Fruit fly (Drosophila melanogaster) whole organism, embryonic: ENCODE measurements around the gene CG12992.

ENCODE experiments used
- Abd-B ChIP-seq: fragments of 200-800 bp; sonication (Bioruptor generic); optimal IDR thresholded peaks from 2 replicates; lab custom pipeline; 2018; ENCODE audit warnings: missing biosample characterization, mild to moderate bottlenecking, missing genetic modification characterization, moderate library complexity
- Aef1 ChIP-seq: fragments of 200-800 bp; sonication (Bioruptor generic); IDR thresholded peaks from 3 replicates; pipeline ENCODE4 v1.3.6; 2022; ENCODE audit warnings: missing biosample characterization, missing genetic modification characterization
- Blimp-1 ChIP-seq: fragments of 200-800 bp; sonication (Bioruptor generic); optimal IDR thresholded peaks from 3 replicates; lab custom pipeline; 2018; ENCODE audit warnings: missing biosample characterization, missing genetic modification characterization, mild to moderate bottlenecking, moderate library complexity, missing genetic modification reagents
- CG10274 ChIP-seq: fragments of 200-800 bp; sonication (Bioruptor generic); optimal IDR thresholded peaks from 3 replicates; lab custom pipeline; 2017; ENCODE audit warnings: missing biosample characterization, mild to moderate bottlenecking, missing genetic modification characterization
- CG10543 ChIP-seq: fragments of 200-800 bp; sonication (Bioruptor generic); optimal IDR thresholded peaks from 3 replicates; lab custom pipeline; 2017; ENCODE audit warnings: missing biosample characterization, mild to moderate bottlenecking, missing genetic modification characterization, moderate library complexity
- CG11398 ChIP-seq: fragments of 200-800 bp; sonication (Bioruptor generic); optimal IDR thresholded peaks from 2 replicates; lab custom pipeline; 2016; ENCODE audit warnings: missing biosample characterization, missing genetic modification characterization
- CG12942 ChIP-seq: fragments of 200-800 bp; sonication (Bioruptor generic); optimal IDR thresholded peaks from 3 replicates; lab custom pipeline; 2016; ENCODE audit warnings: missing biosample characterization, missing genetic modification characterization
- CG1529 ChIP-seq: fragments of 200-800 bp; sonication (Bioruptor generic); optimal IDR thresholded peaks from 3 replicates; lab custom pipeline; 2018; ENCODE audit warnings: missing biosample characterization, missing genetic modification characterization
- CG15479 ChIP-seq: fragments of 200-800 bp; sonication (Bioruptor generic); optimal IDR thresholded peaks from 3 replicates; lab custom pipeline; 2019; ENCODE audit warnings: missing biosample characterization, mild to moderate bottlenecking, missing genetic modification characterization, moderate library complexity
- CG1603 ChIP-seq: fragments of 200-800 bp; sonication (Bioruptor generic); optimal IDR thresholded peaks from 2 replicates; lab custom pipeline; 2019; ENCODE audit warnings: missing biosample characterization, mild to moderate bottlenecking, missing genetic modification characterization, moderate library complexity
- CG1647 ChIP-seq: fragments of 200-800 bp; sonication (Bioruptor generic); optimal IDR thresholded peaks from 3 replicates; lab custom pipeline; 2016; ENCODE audit warnings: missing biosample characterization, missing genetic modification characterization
- CG16813 ChIP-seq: fragments of 200-800 bp; sonication (Bioruptor generic); IDR thresholded peaks from 3 replicates; pipeline ENCODE4 v1.3.6; 2022; ENCODE audit warnings: missing biosample characterization, missing genetic modification characterization; ENCODE audit not compliant: partially characterized antibody
- CG17186 ChIP-seq: fragments of 200-800 bp; sonication (Bioruptor generic); optimal IDR thresholded peaks from 3 replicates; lab custom pipeline; 2017; ENCODE audit warnings: missing biosample characterization, missing genetic modification reagents, missing genetic modification characterization
- CG17361 ChIP-seq: fragments of 200-800 bp; sonication (Bioruptor generic); IDR thresholded peaks from 3 replicates; pipeline ENCODE4 v1.3.6; 2022; ENCODE audit warnings: missing biosample characterization, missing genetic modification characterization
- CG17912 ChIP-seq: fragments of 200-800 bp; sonication (Bioruptor generic); optimal IDR thresholded peaks from 2 replicates; lab custom pipeline; 2018; ENCODE audit warnings: missing biosample characterization, mild to moderate bottlenecking, missing genetic modification characterization
- CG2116 ChIP-seq: fragments of 200-800 bp; sonication (Bioruptor generic); optimal IDR thresholded peaks from 3 replicates; lab custom pipeline; 2018; ENCODE audit warnings: missing biosample characterization, mild to moderate bottlenecking, missing genetic modification characterization
- CG2889 ChIP-seq: fragments of 200-800 bp; sonication (Bioruptor generic); IDR thresholded peaks from 3 replicates; pipeline ENCODE4 v1.3.6; 2022; ENCODE audit warnings: missing biosample characterization, missing genetic modification characterization
- CG3281 ChIP-seq: fragments of 200-800 bp; sonication (Bioruptor generic); optimal IDR thresholded peaks from 3 replicates; lab custom pipeline; 2017; ENCODE audit warnings: missing biosample characterization, mild to moderate bottlenecking, missing genetic modification characterization
- CG3407 ChIP-seq: fragments of 200-800 bp; sonication (Bioruptor generic); optimal IDR thresholded peaks from 2 replicates; lab custom pipeline; 2018; ENCODE audit warnings: missing biosample characterization, mild to moderate bottlenecking, missing genetic modification characterization
- CG3726 ChIP-seq: fragments of 200-800 bp; sonication (Bioruptor generic); IDR thresholded peaks from 3 replicates; pipeline ENCODE4, ENCODE4 v1.3.6; 2022; ENCODE audit warnings: missing biosample characterization, missing genetic modification characterization
- CG3838 ChIP-seq: fragments of 200-800 bp; sonication (Bioruptor generic); optimal IDR thresholded peaks from 3 replicates; lab custom pipeline; 2016; ENCODE audit warnings: missing biosample characterization, missing genetic modification characterization
- CG4282 ChIP-seq: fragments of 200-800 bp; sonication (Bioruptor generic); optimal IDR thresholded peaks from 2 replicates; lab custom pipeline; 2016; ENCODE audit warnings: missing biosample characterization, missing genetic modification characterization
- CG4617 ChIP-seq: fragments of 200-800 bp; sonication (Bioruptor generic); optimal IDR thresholded peaks from 3 replicates; lab custom pipeline; 2016; ENCODE audit warnings: missing biosample characterization, missing genetic modification characterization, borderline replicate concordance
- CG6175 ChIP-seq: fragments of 200-800 bp; sonication (Bioruptor generic); IDR thresholded peaks from 3 replicates; pipeline ENCODE4 v1.3.6; 2022; ENCODE audit warnings: missing biosample characterization, missing genetic modification characterization
- CG6654 ChIP-seq: fragments of 200-800 bp; sonication (Bioruptor generic); optimal IDR thresholded peaks from 2 replicates; lab custom pipeline; 2017; ENCODE audit warnings: missing biosample characterization, mild to moderate bottlenecking, missing genetic modification characterization
- CG6765 ChIP-seq: fragments of 200-800 bp; sonication (Bioruptor generic); optimal IDR thresholded peaks from 3 replicates; lab custom pipeline; 2017; ENCODE audit warnings: missing biosample characterization, mild to moderate bottlenecking, missing genetic modification characterization
- CrebB ChIP-seq: fragments of 200-800 bp; sonication (Bioruptor generic); optimal IDR thresholded peaks from 3 replicates; lab custom pipeline; 2018; ENCODE audit warnings: missing biosample characterization, mild to moderate bottlenecking, missing genetic modification characterization
- D19A ChIP-seq: fragments of 200-800 bp; optimal IDR thresholded peaks from 3 replicates; lab custom pipeline; 2019; ENCODE audit warnings: missing biosample characterization, mild to moderate bottlenecking, missing genetic modification characterization, moderate library complexity
- Fer2 ChIP-seq: fragments of 200-800 bp; sonication (Bioruptor generic); optimal IDR thresholded peaks from 2 replicates; lab custom pipeline; 2018; ENCODE audit warnings: missing biosample characterization, mild to moderate bottlenecking, missing genetic modification characterization, moderate library complexity
- Fer3 ChIP-seq: fragments of 200-800 bp; sonication (Bioruptor generic); optimal IDR thresholded peaks from 2 replicates; lab custom pipeline; 2018; ENCODE audit warnings: missing biosample characterization, mild to moderate bottlenecking, missing genetic modification characterization, moderate library complexity
- Hmx ChIP-seq: fragments of 200-800 bp; sonication (Bioruptor generic); optimal IDR thresholded peaks from 2 replicates; lab custom pipeline; 2016; ENCODE audit warnings: missing biosample characterization, missing genetic modification characterization
- MESR4 ChIP-seq: fragments of 200-800 bp; sonication (Bioruptor generic); optimal IDR thresholded peaks from 2 replicates; lab custom pipeline; 2018; ENCODE audit warnings: missing biosample characterization, mild to moderate bottlenecking, missing genetic modification characterization, moderate library complexity
- Nf-YC ChIP-seq: fragments of 200-800 bp; optimal IDR thresholded peaks from 3 replicates; lab custom pipeline; 2019; ENCODE audit warnings: missing biosample characterization, mild to moderate bottlenecking, missing genetic modification characterization, moderate library complexity
- Rfx ChIP-seq: fragments of 200-800 bp; sonication (Bioruptor generic); IDR thresholded peaks from 2 replicates; pipeline ENCODE4 v1.3.6; 2022; ENCODE audit warnings: missing biosample characterization, missing genetic modification characterization
- Rx ChIP-seq: fragments of 200-800 bp; sonication (Bioruptor generic); IDR thresholded peaks from 2 replicates; pipeline ENCODE4 v1.3.6; 2022; ENCODE audit warnings: missing biosample characterization, missing genetic modification characterization
- ara ChIP-seq: fragments of 200-800 bp; sonication (Bioruptor generic); IDR thresholded peaks from 2 replicates; pipeline ENCODE4 v1.3.6; 2022; ENCODE audit warnings: missing biosample characterization, missing genetic modification characterization
- bab2 ChIP-seq: fragments of 200-800 bp; sonication (Bioruptor generic); optimal IDR thresholded peaks from 2 replicates; lab custom pipeline; 2016; ENCODE audit warnings: missing biosample characterization, missing genetic modification characterization
- ci ChIP-seq: fragments of 200-800 bp; sonication (Bioruptor generic); IDR thresholded peaks from 3 replicates; pipeline ENCODE4 v1.3.6; 2022; ENCODE audit warnings: missing biosample characterization, missing genetic modification characterization
- da ChIP-seq: fragments of 200-800 bp; sonication (Bioruptor generic); optimal IDR thresholded peaks from 2 replicates; lab custom pipeline; 2016; ENCODE audit warnings: missing biosample characterization, missing genetic modification characterization
- dm ChIP-seq: fragments of 200-800 bp; sonication (Bioruptor generic); optimal IDR thresholded peaks from 3 replicates; lab custom pipeline; 2016; ENCODE audit warnings: missing biosample characterization, missing genetic modification characterization
- ftz-f1 ChIP-seq: fragments of 200-800 bp; sonication (Bioruptor generic); optimal IDR thresholded peaks from 2 replicates; lab custom pipeline; 2016; ENCODE audit warnings: missing biosample characterization, missing genetic modification characterization
- fu2 ChIP-seq: fragments of 200-800 bp; sonication (Bioruptor generic); optimal IDR thresholded peaks from 2 replicates; lab custom pipeline; 2016; ENCODE audit warnings: missing biosample characterization, missing genetic modification characterization
- grau ChIP-seq: fragments of 200-800 bp; optimal IDR thresholded peaks from 3 replicates; lab custom pipeline; 2019; ENCODE audit warnings: missing biosample characterization, mild to moderate bottlenecking, missing genetic modification characterization, moderate library complexity
- jumu ChIP-seq: fragments of 200-800 bp; sonication (Bioruptor generic); optimal IDR thresholded peaks from 3 replicates; lab custom pipeline; 2016; ENCODE audit warnings: missing biosample characterization, missing genetic modification characterization
- maf-S ChIP-seq: fragments of 200-800 bp; sonication (Bioruptor generic); optimal IDR thresholded peaks from 2 replicates; lab custom pipeline; 2016; ENCODE audit warnings: missing biosample characterization, missing genetic modification characterization
- nmo ChIP-seq: fragments of 200-800 bp; sonication (Bioruptor generic); optimal IDR thresholded peaks from 2 replicates; lab custom pipeline; 2018; ENCODE audit warnings: missing biosample characterization, mild to moderate bottlenecking, missing genetic modification characterization, moderate library complexity
- pzg ChIP-seq: fragments of 200-800 bp; sonication (Bioruptor generic); optimal IDR thresholded peaks from 3 replicates; lab custom pipeline; 2018; ENCODE audit warnings: missing biosample characterization, mild to moderate bottlenecking, missing genetic modification characterization, moderate library complexity
- salm ChIP-seq: fragments of 200-800 bp; sonication (Bioruptor generic); optimal IDR thresholded peaks from 2 replicates; lab custom pipeline; 2018; ENCODE audit warnings: missing biosample characterization, mild to moderate bottlenecking, missing genetic modification characterization
- stwl ChIP-seq: fragments of 200-800 bp; sonication (Bioruptor generic); optimal IDR thresholded peaks from 3 replicates; lab custom pipeline; 2018; ENCODE audit warnings: missing biosample characterization, mild to moderate bottlenecking, missing genetic modification characterization, moderate library complexity
- sug ChIP-seq: fragments of 200-800 bp; optimal IDR thresholded peaks from 2 replicates; lab custom pipeline; 2019; ENCODE audit warnings: missing biosample characterization, mild to moderate bottlenecking, missing genetic modification characterization, moderate library complexity
- vvl ChIP-seq: fragments of 200-800 bp; sonication (Bioruptor generic); IDR thresholded peaks from 2 replicates; pipeline ENCODE4 v1.3.6; 2022; ENCODE audit warnings: missing biosample characterization, missing genetic modification characterization

CG12992 gene

dm6 chrX:17582650-17583049 is 6.0 kb upstream of the CG12992 start (continued):
- TF ChIP-seq Blimp-1 (GFP tag; lab: Kevin White, UChicago) = peak; percentile 50
- TF ChIP-seq CG3407 = peak; percentile 48
- TF ChIP-seq ara = no peak
- TF ChIP-seq Rx (GFP tag; lab: Robert Waterston, UW) = no peak
- no peak for TF ChIP-seq da (GFP tag; lab: Kevin White, UChicago)
- no peak for TF ChIP-seq CG6654 (GFP tag; lab: Kevin White, UChicago)
- TF ChIP-seq CG12942 (GFP tag; lab: Kevin White, UChicago) = peak; percentile 5
- peak; percentile 59; the same call in 1 of the 3 replicates for TF ChIP-seq ci
- peak; percentile 36 for TF ChIP-seq bab2 (GFP tag; lab: Kevin White, UChicago)
- TF ChIP-seq CG10543 = peak; percentile 57
- TF ChIP-seq D19A (tag; lab: Kevin White, UChicago) = no peak
- no peak for TF ChIP-seq CG17361 (GFP tag; lab: Robert Waterston, UW)
- TF ChIP-seq Fer3 = peak; percentile 40
- TF ChIP-seq jumu (GFP tag; lab: Kevin White, UChicago) = no peak
- TF ChIP-seq Abd-B (GFP tag; lab: Kevin White, UChicago) = no peak
- TF ChIP-seq CG10274 (GFP tag; lab: Kevin White, UChicago) = no peak
- no peak for TF ChIP-seq CG4282 (GFP tag; lab: Kevin White, UChicago)
- TF ChIP-seq stwl (tag; lab: Kevin White, UChicago) = no peak
- TF ChIP-seq grau (tag; lab: Kevin White, UChicago) = peak; percentile 12
- no peak for TF ChIP-seq salm
- no peak for TF ChIP-seq CG3838 (GFP tag; lab: Kevin White, UChicago)
- TF ChIP-seq vvl (GFP tag; lab: Robert Waterston, UW) = no peak
- no peak for TF ChIP-seq CG16813 (GFP tag; lab: Robert Waterston, UW)
- TF ChIP-seq CG15479 = no peak
- TF ChIP-seq CG3281 (GFP tag; lab: Kevin White, UChicago) = peak; percentile 28
- TF ChIP-seq CG3726 (GFP tag; lab: Robert Waterston, UW) = 0 out of 3 replicates have a peak, but pooled peaks have one; percentile 42
- TF ChIP-seq nmo (GFP tag; lab: Kevin White, UChicago) = no peak
- TF ChIP-seq Nf-YC (tag; lab: Kevin White, UChicago) = no peak
- peak; percentile 20 for TF ChIP-seq Fer2 (tag; lab: Kevin White, UChicago)
- no peak for TF ChIP-seq CG2116 (GFP tag; lab: Kevin White, UChicago)
- TF ChIP-seq CrebB (tag; lab: Kevin White, UChicago) = no peak
- TF ChIP-seq CG2889 (GFP tag; lab: Robert Waterston, UW) = no peak
- TF ChIP-seq maf-S = peak; percentile 29
- no peak for TF ChIP-seq ftz-f1 (GFP tag; lab: Kevin White, UChicago)
- TF ChIP-seq CG1647 = peak; percentile 25
- TF ChIP-seq dm (GFP tag; lab: Kevin White, UChicago) = no peak
- peak; percentile 10; the same call in 1 of the 2 replicates for TF ChIP-seq Rfx (GFP tag; lab: Robert Waterston, UW)
- TF ChIP-seq CG4617 (GFP tag; lab: Kevin White, UChicago) = no peak
- TF ChIP-seq CG17912 = no peak
- no peak for TF ChIP-seq Aef1
- TF ChIP-seq fu2 (GFP tag; lab: Kevin White, UChicago) = no peak
- TF ChIP-seq pzg (GFP tag; lab: Kevin White, UChicago) = no peak
- TF ChIP-seq CG6765 = peak; percentile 37
- no peak for TF ChIP-seq CG6175 (GFP tag; lab: Robert Waterston, UW)
- no peak for TF ChIP-seq CG17186 (GFP tag; lab: Kevin White, UChicago)
- no peak for TF ChIP-seq Hmx (GFP tag; lab: Kevin White, UChicago)
- TF ChIP-seq sug (tag; lab: Kevin White, UChicago) = no peak
- no peak for TF ChIP-seq MESR4 (GFP tag; lab: Kevin White, UChicago)
- no peak for TF ChIP-seq CG1603 (tag; lab: Kevin White, UChicago)
- peak; percentile 39 for TF ChIP-seq CG1529 (GFP tag; lab: Kevin White, UChicago)
- TF ChIP-seq CG11398 (GFP tag; lab: Kevin White, UChicago) = peak; percentile 57
